Fruit fly (Drosophila melanogaster) whole organism, embryonic: Measurements from ENCODE around the gene Caf1-55.

Experiments used
- Abd-B ChIP-seq: fragments of 200-800 bp; sonication (Bioruptor generic); optimal IDR thresholded peaks from 2 replicates; lab custom pipeline; 2018; ENCODE audit warnings: missing biosample characterization, mild to moderate bottlenecking, missing genetic modification characterization, moderate library complexity
- Atf6 ChIP-seq: fragments of 200-800 bp; sonication (Bioruptor generic); IDR thresholded peaks from 2 replicates; pipeline ENCODE4 v1.3.6; 2022; ENCODE audit warnings: missing biosample characterization, missing genetic modification characterization
- Awh ChIP-seq: fragments of 200-800 bp; sonication (Bioruptor generic); IDR thresholded peaks from 2 replicates; pipeline ENCODE4, ENCODE4 v1.3.6; 2022; ENCODE audit warnings: missing biosample characterization, missing genetic modification characterization
- B-H1 ChIP-seq: fragments of 200-800 bp; sonication (Bioruptor generic); IDR thresholded peaks from 3 replicates; pipeline ENCODE4 v1.3.6; 2022; ENCODE audit warnings: missing biosample characterization, missing genetic modification characterization
- CG1024 ChIP-seq: fragments of 200-800 bp; sonication (Bioruptor generic); IDR thresholded peaks from 2 replicates; pipeline ENCODE4 v1.3.6; 2022; ENCODE audit warnings: missing biosample characterization, missing genetic modification characterization
- CG10959 ChIP-seq: fragments of 200-800 bp; sonication (Bioruptor generic); IDR thresholded peaks from 2 replicates; pipeline ENCODE4 v1.3.6; 2022; ENCODE audit warnings: missing biosample characterization, missing genetic modification characterization
- CG11504 ChIP-seq: fragments of 200-800 bp; sonication (Bioruptor generic); optimal IDR thresholded peaks from 3 replicates; lab custom pipeline; 2019; ENCODE audit warnings: missing biosample characterization, mild to moderate bottlenecking, missing genetic modification characterization, moderate library complexity
- CG12155 ChIP-seq: fragments of 200-800 bp; sonication (Bioruptor generic); optimal IDR thresholded peaks from 3 replicates; lab custom pipeline; 2016; ENCODE audit warnings: missing biosample characterization, missing genetic modification characterization
- CG1603 ChIP-seq: fragments of 200-800 bp; sonication (Bioruptor generic); optimal IDR thresholded peaks from 2 replicates; lab custom pipeline; 2019; ENCODE audit warnings: missing biosample characterization, mild to moderate bottlenecking, missing genetic modification characterization, moderate library complexity
- CG16815 ChIP-seq: fragments of 200-800 bp; sonication (Bioruptor generic); optimal IDR thresholded peaks from 3 replicates; lab custom pipeline; 2017; ENCODE audit warnings: missing biosample characterization, mild to moderate bottlenecking, missing genetic modification characterization
- CG17186 ChIP-seq: fragments of 200-800 bp; sonication (Bioruptor generic); optimal IDR thresholded peaks from 3 replicates; lab custom pipeline; 2017; ENCODE audit warnings: missing biosample characterization, missing genetic modification reagents, missing genetic modification characterization
- CG1832 ChIP-seq: fragments of 200-800 bp; sonication (Bioruptor generic); optimal IDR thresholded peaks from 2 replicates; lab custom pipeline; 2017; ENCODE audit warnings: missing biosample characterization, mild to moderate bottlenecking, missing genetic modification characterization, inconsistent platforms
- CG32532 ChIP-seq: fragments of 200-800 bp; sonication (Bioruptor generic); IDR thresholded peaks from 2 replicates; pipeline ENCODE4 v1.3.6; 2022; ENCODE audit warnings: missing biosample characterization, missing genetic modification characterization
- CG34224 ChIP-seq: fragments of 200-800 bp; sonication (Bioruptor generic); IDR thresholded peaks from 3 replicates; pipeline ENCODE4 v1.3.6; 2022; ENCODE audit warnings: missing biosample characterization, missing genetic modification characterization; ENCODE audit not compliant: partially characterized antibody
- CG3847 ChIP-seq: fragments of 200-800 bp; sonication (Bioruptor generic); IDR thresholded peaks from 2 replicates; pipeline ENCODE4 v1.3.6; 2022; ENCODE audit warnings: missing biosample characterization, missing genetic modification characterization
- CG4282 ChIP-seq: fragments of 200-800 bp; sonication (Bioruptor generic); optimal IDR thresholded peaks from 2 replicates; lab custom pipeline; 2016; ENCODE audit warnings: missing biosample characterization, missing genetic modification characterization
- CG5245 ChIP-seq: fragments of 200-800 bp; sonication (Bioruptor generic); optimal IDR thresholded peaks from 3 replicates; lab custom pipeline; 2016; ENCODE audit warnings: missing biosample characterization, missing genetic modification characterization
- CG6813 ChIP-seq: fragments of 200-800 bp; sonication (Bioruptor generic); optimal IDR thresholded peaks from 2 replicates; lab custom pipeline; 2017; ENCODE audit warnings: missing biosample characterization, missing genetic modification characterization, mild to moderate bottlenecking, moderate library complexity, missing genetic modification reagents
- CG8089 ChIP-seq: fragments of 200-800 bp; sonication (Bioruptor generic); optimal IDR thresholded peaks from 3 replicates; lab custom pipeline; 2016; ENCODE audit warnings: missing biosample characterization, missing genetic modification characterization
- CHES-1-like ChIP-seq: fragments of 200-800 bp; sonication (Bioruptor generic); optimal IDR thresholded peaks from 2 replicates; lab custom pipeline; 2016; ENCODE audit warnings: missing biosample characterization, missing genetic modification characterization
- CTCF ChIP-seq: fragments of 200-800 bp; sonication (Bioruptor generic); optimal IDR thresholded peaks from 2 replicates; lab custom pipeline; 2017; ENCODE audit warnings: missing biosample characterization, mild to moderate bottlenecking, missing genetic modification characterization, moderate library complexity
- CoRest ChIP-seq: fragments of 200-800 bp; sonication (Bioruptor generic); optimal IDR thresholded peaks from 3 replicates; lab custom pipeline; 2018; ENCODE audit warnings: missing biosample characterization, mild to moderate bottlenecking, missing genetic modification characterization, moderate library complexity
- Dek ChIP-seq: fragments of 200-800 bp; sonication (Bioruptor generic); optimal IDR thresholded peaks from 3 replicates; lab custom pipeline; 2019; ENCODE audit warnings: missing biosample characterization, mild to moderate bottlenecking, missing genetic modification characterization, moderate library complexity
- Hr39 ChIP-seq: fragments of >200 bp; optimal IDR thresholded peaks from 2 replicates; lab custom pipeline; 2017
- Hr78 ChIP-seq, 2 experiments: fragments of 200-800 bp in 1 of 2; fragments of >200 bp in 1 of 2; sonication (Bioruptor generic) in 1 of 2; optimal IDR thresholded peaks; 2 replicates each; lab custom pipeline; 2017 to 2019; ENCODE audit warnings: missing biosample characterization in 2 of 2, missing genetic modification characterization in 2 of 2, mild to moderate bottlenecking in 1 of 2, moderate library complexity in 1 of 2
- Lim3 ChIP-seq: fragments of 200-800 bp; sonication (Bioruptor generic); IDR thresholded peaks from 2 replicates; pipeline ENCODE4 v1.3.6; 2022; ENCODE audit warnings: missing biosample characterization, missing genetic modification characterization
- MTF-1 ChIP-seq: fragments of 200-800 bp; sonication (Bioruptor generic); optimal IDR thresholded peaks from 2 replicates; lab custom pipeline; 2018; ENCODE audit warnings: missing biosample characterization, mild to moderate bottlenecking, missing genetic modification characterization, borderline replicate concordance
- Ptx1 ChIP-seq: fragments of 200-800 bp; sonication (Bioruptor generic); IDR thresholded peaks from 2 replicates; pipeline ENCODE4 v1.3.6; 2022; ENCODE audit warnings: missing biosample characterization, missing genetic modification characterization
- Spps ChIP-seq: fragments of 200-800 bp; sonication (Bioruptor generic); optimal IDR thresholded peaks from 2 replicates; lab custom pipeline; 2018; ENCODE audit warnings: missing biosample characterization, mild to moderate bottlenecking, missing genetic modification characterization
- Sry-β ChIP-seq: fragments of 200-800 bp; sonication (Bioruptor generic); optimal IDR thresholded peaks from 2 replicates; lab custom pipeline; 2018; ENCODE audit warnings: missing biosample characterization, mild to moderate bottlenecking, missing genetic modification characterization, moderate library complexity
- ci ChIP-seq: fragments of 200-800 bp; sonication (Bioruptor generic); IDR thresholded peaks from 3 replicates; pipeline ENCODE4 v1.3.6; 2022; ENCODE audit warnings: missing biosample characterization, missing genetic modification characterization
- cwo ChIP-seq: fragments of 200-800 bp; sonication (Bioruptor generic); optimal IDR thresholded peaks from 3 replicates; lab custom pipeline; 2017; ENCODE audit warnings: missing biosample characterization, missing genetic modification characterization, mild to moderate bottlenecking, moderate library complexity, missing genetic modification reagents
- exex ChIP-seq: fragments of 200-800 bp; sonication (Bioruptor generic); optimal IDR thresholded peaks from 4 replicates; lab custom pipeline; 2018; ENCODE audit warnings: missing biosample characterization, mild to moderate bottlenecking, missing genetic modification characterization, moderate library complexity
- eyg ChIP-seq: fragments of 200-800 bp; sonication (Bioruptor generic); optimal IDR thresholded peaks from 3 replicates; lab custom pipeline; 2016; ENCODE audit warnings: missing biosample characterization, missing genetic modification characterization
- fd102C ChIP-seq: fragments of 200-800 bp; sonication (Bioruptor generic); optimal IDR thresholded peaks from 2 replicates; lab custom pipeline; 2018; ENCODE audit warnings: missing biosample characterization, mild to moderate bottlenecking, missing genetic modification characterization, moderate library complexity
- fu2 ChIP-seq: fragments of 200-800 bp; sonication (Bioruptor generic); optimal IDR thresholded peaks from 2 replicates; lab custom pipeline; 2016; ENCODE audit warnings: missing biosample characterization, missing genetic modification characterization
- ham ChIP-seq: fragments of 200-800 bp; sonication (Bioruptor generic); IDR thresholded peaks from 2 replicates; pipeline ENCODE4 v1.3.6; 2022; ENCODE audit warnings: missing biosample characterization, missing genetic modification characterization
- kay ChIP-seq: fragments of 200-800 bp; sonication (Bioruptor generic); optimal IDR thresholded peaks from 2 replicates; lab custom pipeline; 2016; ENCODE audit warnings: missing biosample characterization, missing genetic modification characterization
- klu ChIP-seq: fragments of 200-800 bp; sonication (Bioruptor generic); IDR thresholded peaks from 2 replicates; pipeline ENCODE4 v1.3.6; 2022; ENCODE audit warnings: missing biosample characterization, missing genetic modification characterization
- lbe ChIP-seq: fragments of 200-800 bp; sonication (Bioruptor generic); optimal IDR thresholded peaks from 2 replicates; lab custom pipeline; 2016; ENCODE audit warnings: missing biosample characterization, mild to moderate bottlenecking, missing genetic modification characterization
- maf-S ChIP-seq: fragments of 200-800 bp; sonication (Bioruptor generic); optimal IDR thresholded peaks from 2 replicates; lab custom pipeline; 2016; ENCODE audit warnings: missing biosample characterization, missing genetic modification characterization
- nerfin-2 ChIP-seq: fragments of 200-800 bp; sonication (Bioruptor generic); IDR thresholded peaks from 2 replicates; pipeline ENCODE4 v1.3.6; 2022; ENCODE audit warnings: missing biosample characterization, missing genetic modification characterization; ENCODE audit not compliant: partially characterized antibody
- nmo ChIP-seq: fragments of 200-800 bp; sonication (Bioruptor generic); optimal IDR thresholded peaks from 2 replicates; lab custom pipeline; 2018; ENCODE audit warnings: missing biosample characterization, mild to moderate bottlenecking, missing genetic modification characterization, moderate library complexity
- psq ChIP-seq: fragments of 200-800 bp; sonication (Bioruptor generic); optimal IDR thresholded peaks from 2 replicates; lab custom pipeline; 2017; ENCODE audit warnings: missing biosample characterization, missing genetic modification characterization
- sens ChIP-seq: fragments of 200-800 bp; sonication (Bioruptor generic); peaks from one replicate; lab custom pipeline; 2016; ENCODE audit warnings: missing biosample characterization, missing genetic modification characterization
- slp2 ChIP-seq: fragments of 200-800 bp; sonication (Bioruptor generic); optimal IDR thresholded peaks from 2 replicates; lab custom pipeline; 2016; ENCODE audit warnings: missing biosample characterization, missing genetic modification characterization
- sug ChIP-seq: fragments of 200-800 bp; optimal IDR thresholded peaks from 2 replicates; lab custom pipeline; 2019; ENCODE audit warnings: missing biosample characterization, mild to moderate bottlenecking, missing genetic modification characterization, moderate library complexity
- tna ChIP-seq: fragments of 200-800 bp; sonication (Bioruptor generic); IDR thresholded peaks from 2 replicates; pipeline ENCODE4 v1.3.6; 2022; ENCODE audit warnings: missing biosample characterization, missing genetic modification characterization; ENCODE audit not compliant: partially characterized antibody
- vfl ChIP-seq: fragments of 200-800 bp; sonication (Bioruptor generic); optimal IDR thresholded peaks from 2 replicates; lab custom pipeline; 2016; ENCODE audit warnings: missing biosample characterization, missing genetic modification characterization
- wdn ChIP-seq: fragments of 200-800 bp; sonication (Bioruptor generic); IDR thresholded peaks from 2 replicates; pipeline ENCODE4 v1.3.6; 2022; ENCODE audit warnings: missing biosample characterization, missing genetic modification characterization

The Caf1-55 gene

dm6 chr3R:15208712-15209499 is 16.5 kb upstream of the Caf1-55 start, which contains the start of the genes Spn88Eb and Mau2 (continued):
- TF ChIP-seq fu2 (GFP tag; lab: Kevin White, UChicago) (peak; percentile 52), nerfin-2 (GFP tag; lab: Robert Waterston, UW) (no peak), fd102C (peak; percentile 38), ham (GFP tag; lab: Robert Waterston, UW) (no peak), tna (GFP tag; lab: Robert Waterston, UW) (peak; percentile 39; the same call in 1 of the 2 replicates), Spps (tag; lab: Kevin White, UChicago) (no peak), wdn (GFP tag; lab: Robert Waterston, UW) (peak; percentile 76), exex (tag; lab: Kevin White, UChicago) (no peak), CG6813 (GFP tag; lab: Kevin White, UChicago) (no peak), Dek (tag; lab: Kevin White, UChicago) (peak; percentile 55), maf-S (GFP tag; lab: Kevin White, UChicago) (peak; percentile 53), CG16815 (GFP tag; lab: Kevin White, UChicago) (peak; percentile 42), CG1603 (tag; lab: Kevin White, UChicago) (peak; percentile 71), sug (tag; lab: Kevin White, UChicago) (peak; percentile 80), Hr39 (no peak), CG12155 (GFP tag; lab: Kevin White, UChicago) (peak; percentile 64), Lim3 (GFP tag; lab: Robert Waterston, UW) (no peak), Awh (GFP tag; lab: Robert Waterston, UW) (peak; percentile 24; the same call in 1 of the 2 replicates), CG3847 (peak; percentile 91), CG17186 (peak; percentile 52), cwo (GFP tag; lab: Kevin White, UChicago) (no peak), CG1024 (peak; percentile 60), MTF-1 (GFP tag; lab: Kevin White, UChicago) (peak; percentile 4), CG10959 (no peak), nmo (peak; percentile 62), CHES-1-like (peak; percentile 78), Sry-β (GFP tag; lab: Kevin White, UChicago) (peak; percentile 85), Abd-B (peak; percentile 63), Atf6 (GFP tag; lab: Robert Waterston, UW) (0 out of 2 replicates have a peak, but pooled peaks have one; percentile 31), vfl (GFP tag; lab: Kevin White, UChicago) (peak; percentile 45), CTCF (GFP tag; lab: Kevin White, UChicago) (no peak), ci (GFP tag; lab: Robert Waterston, UW) (peak; percentile 73), Hr78 (GFP tag; optimal IDR thresholded peaks at IDR 0.05; lab: Kevin White, UChicago) (no peak), eyg (GFP tag; lab: Kevin White, UChicago) (peak; percentile 37), CG5245 (GFP tag; lab: Kevin White, UChicago) (peak; percentile 55), psq (GFP tag; lab: Kevin White, UChicago) (no peak), CG34224 (GFP tag; lab: Robert Waterston, UW) (peak; percentile 67), lbe (GFP tag; lab: Kevin White, UChicago) (peak; percentile 57), Ptx1 (GFP tag; lab: Robert Waterston, UW) (peak; percentile 82), CG8089 (peak; percentile 38), CG4282 (GFP tag; lab: Kevin White, UChicago) (peak; percentile 52), slp2 (GFP tag; lab: Kevin White, UChicago) (peak; percentile 5), kay (GFP tag; lab: Kevin White, UChicago) (peak; percentile 60), CG11504 (tag; lab: Kevin White, UChicago) (no peak), B-H1 (GFP tag; lab: Robert Waterston, UW) (peak; percentile 57; the same call in 2 of the 3 replicates), CoRest (tag; lab: Kevin White, UChicago) (peak; percentile 68), sens (GFP tag; lab: Kevin White, UChicago) (peak; percentile 89), klu (peak; percentile 69), CG32532 (peak; percentile 85), CG1832 (GFP tag; lab: Kevin White, UChicago) (no peak)
